Fruit fly (Drosophila melanogaster) whole organism, embryonic: ENCODE measurements around the gene Elo68alpha.

ENCODE experiments used
- Ada2b ChIP-seq: fragments of 200-800 bp; sonication (Bioruptor generic); IDR thresholded peaks from 2 replicates; pipeline ENCODE4 v1.3.6; 2022; ENCODE audit warnings: missing biosample characterization, missing genetic modification characterization
- Atf-2 ChIP-seq: fragments of 200-800 bp; sonication (Bioruptor generic); optimal IDR thresholded peaks from 2 replicates; lab custom pipeline; 2016; ENCODE audit warnings: missing biosample characterization, missing genetic modification characterization
- Bdp1 ChIP-seq: fragments of 200-800 bp; sonication (Bioruptor generic); optimal IDR thresholded peaks from 3 replicates; lab custom pipeline; 2016; ENCODE audit warnings: missing biosample characterization, missing genetic modification characterization
- BtbVII ChIP-seq: fragments of 200-800 bp; sonication (Bioruptor generic); optimal IDR thresholded peaks from 3 replicates; lab custom pipeline; 2017; ENCODE audit warnings: missing biosample characterization, mild to moderate bottlenecking, missing genetic modification characterization
- CG10462 ChIP-seq: fragments of 200-800 bp; sonication (Bioruptor generic); optimal IDR thresholded peaks from 2 replicates; lab custom pipeline; 2016; ENCODE audit warnings: missing biosample characterization, missing genetic modification characterization
- CG10979 ChIP-seq: fragments of 200-800 bp; sonication (Bioruptor generic); optimal IDR thresholded peaks from 2 replicates; lab custom pipeline; 2018; ENCODE audit warnings: missing biosample characterization, mild to moderate bottlenecking, missing genetic modification characterization, moderate library complexity
- CG12155 ChIP-seq: fragments of 200-800 bp; sonication (Bioruptor generic); optimal IDR thresholded peaks from 3 replicates; lab custom pipeline; 2016; ENCODE audit warnings: missing biosample characterization, missing genetic modification characterization
- CG13287 ChIP-seq: fragments of 200-800 bp; sonication (Bioruptor generic); IDR thresholded peaks from 2 replicates; pipeline ENCODE4 v1.3.6; 2022; ENCODE audit warnings: missing biosample characterization, missing genetic modification characterization; ENCODE audit not compliant: partially characterized antibody
- CG14710 ChIP-seq: fragments of 200-800 bp; sonication (Bioruptor generic); optimal IDR thresholded peaks from 3 replicates; lab custom pipeline; 2019; ENCODE audit warnings: missing biosample characterization, mild to moderate bottlenecking, missing genetic modification characterization, moderate library complexity
- CG15073 ChIP-seq: fragments of 200-800 bp; sonication (Bioruptor generic); optimal IDR thresholded peaks from 2 replicates; lab custom pipeline; 2016; ENCODE audit warnings: missing biosample characterization, missing genetic modification characterization
- CG17385 ChIP-seq: fragments of 200-800 bp; sonication (Bioruptor generic); optimal IDR thresholded peaks from 3 replicates; lab custom pipeline; 2018; ENCODE audit warnings: missing biosample characterization, mild to moderate bottlenecking, missing genetic modification characterization
- CG1792 ChIP-seq: fragments of 200-800 bp; sonication (Bioruptor generic); optimal IDR thresholded peaks from 2 replicates; lab custom pipeline; 2016; ENCODE audit warnings: missing biosample characterization, missing genetic modification characterization
- CG2116 ChIP-seq: fragments of 200-800 bp; sonication (Bioruptor generic); optimal IDR thresholded peaks from 3 replicates; lab custom pipeline; 2018; ENCODE audit warnings: missing biosample characterization, mild to moderate bottlenecking, missing genetic modification characterization
- CG2889 ChIP-seq: fragments of 200-800 bp; sonication (Bioruptor generic); IDR thresholded peaks from 3 replicates; pipeline ENCODE4 v1.3.6; 2022; ENCODE audit warnings: missing biosample characterization, missing genetic modification characterization
- CG31224 ChIP-seq: fragments of 200-800 bp; sonication (Bioruptor generic); IDR thresholded peaks from 2 replicates; pipeline ENCODE4 v1.3.6; 2022; ENCODE audit warnings: missing biosample characterization, missing genetic modification characterization
- CG31441 ChIP-seq: fragments of 200-800 bp; sonication (Bioruptor generic); IDR thresholded peaks from 2 replicates; pipeline ENCODE4 v1.3.6; 2022; ENCODE audit warnings: missing biosample characterization, missing genetic modification characterization
- CG42726 ChIP-seq: fragments of 200-800 bp; sonication (Bioruptor generic); IDR thresholded peaks from 2 replicates; pipeline ENCODE4 v1.3.6; 2022; ENCODE audit warnings: missing biosample characterization, missing genetic modification characterization; ENCODE audit not compliant: partially characterized antibody
- CG6791 ChIP-seq: fragments of 200-800 bp; sonication (Bioruptor generic); IDR thresholded peaks from 3 replicates; pipeline ENCODE4 v1.3.6; 2022; ENCODE audit warnings: missing biosample characterization, missing genetic modification characterization; ENCODE audit not compliant: partially characterized antibody
- CG8089 ChIP-seq: fragments of 200-800 bp; sonication (Bioruptor generic); optimal IDR thresholded peaks from 3 replicates; lab custom pipeline; 2016; ENCODE audit warnings: missing biosample characterization, missing genetic modification characterization
- CG9437 ChIP-seq: fragments of 200-800 bp; sonication (Bioruptor generic); optimal IDR thresholded peaks from 2 replicates; lab custom pipeline; 2018; ENCODE audit warnings: missing biosample characterization, mild to moderate bottlenecking, missing genetic modification characterization
- CG9727 ChIP-seq: fragments of 200-800 bp; sonication (Bioruptor generic); optimal IDR thresholded peaks from 3 replicates; lab custom pipeline; 2017; ENCODE audit warnings: missing biosample characterization, mild to moderate bottlenecking, missing genetic modification characterization
- CG9932 ChIP-seq: fragments of 200-800 bp; sonication (Bioruptor generic); IDR thresholded peaks from 2 replicates; pipeline ENCODE4 v1.3.6; 2022; ENCODE audit warnings: missing biosample characterization, missing genetic modification characterization
- Dad ChIP-seq: fragments of 200-800 bp; sonication (Bioruptor generic); optimal IDR thresholded peaks from 3 replicates; lab custom pipeline; 2016; ENCODE audit warnings: missing biosample characterization, missing genetic modification characterization
- Doc2 ChIP-seq: fragments of 200-800 bp; sonication (Bioruptor generic); IDR thresholded peaks from 2 replicates; pipeline ENCODE4 v1.3.6; 2022; ENCODE audit warnings: missing biosample characterization, missing genetic modification characterization
- Gug ChIP-seq: fragments of 200-800 bp; sonication (Bioruptor generic); IDR thresholded peaks from 4 replicates; pipeline ENCODE4 v1.3.6; 2022; ENCODE audit warnings: missing biosample characterization, missing genetic modification characterization
- HLHmδ ChIP-seq: fragments of 200-800 bp; sonication (Bioruptor generic); optimal IDR thresholded peaks from 2 replicates; lab custom pipeline; 2018; ENCODE audit warnings: missing biosample characterization, mild to moderate bottlenecking, missing genetic modification characterization, moderate library complexity
- HmgD ChIP-seq: fragments of 200-800 bp; sonication (Bioruptor generic); optimal IDR thresholded peaks from 3 replicates; lab custom pipeline; 2016; ENCODE audit warnings: missing biosample characterization, missing genetic modification characterization
- Hmx ChIP-seq: fragments of 200-800 bp; sonication (Bioruptor generic); optimal IDR thresholded peaks from 2 replicates; lab custom pipeline; 2016; ENCODE audit warnings: missing biosample characterization, missing genetic modification characterization
- Hr78 ChIP-seq, 2 experiments: fragments of 200-800 bp in 1 of 2; fragments of >200 bp in 1 of 2; sonication (Bioruptor generic) in 1 of 2; optimal IDR thresholded peaks; 2 replicates each; lab custom pipeline; 2017 to 2019; ENCODE audit warnings: missing biosample characterization in 2 of 2, missing genetic modification characterization in 2 of 2, mild to moderate bottlenecking in 1 of 2, moderate library complexity in 1 of 2
- Med ChIP-seq: fragments of 200-800 bp; sonication (Bioruptor generic); peaks from one replicate; lab custom pipeline; 2016; ENCODE audit warnings: missing biosample characterization, missing genetic modification characterization, mild to moderate bottlenecking, inconsistent platforms, moderate library complexity
- Meics ChIP-seq: fragments of 200-800 bp; sonication (Bioruptor generic); optimal IDR thresholded peaks from 2 replicates; lab custom pipeline; 2017; ENCODE audit warnings: missing biosample characterization, mild to moderate bottlenecking, missing genetic modification characterization
- Nf-YB ChIP-seq: fragments of 200-800 bp; sonication (Bioruptor generic); optimal IDR thresholded peaks from 3 replicates; lab custom pipeline; 2019; ENCODE audit warnings: missing biosample characterization, mild to moderate bottlenecking, missing genetic modification characterization, moderate library complexity
- Xbp1 ChIP-seq: fragments of 200-800 bp; sonication (Bioruptor generic); optimal IDR thresholded peaks from 3 replicates; lab custom pipeline; 2016; ENCODE audit warnings: missing biosample characterization, mild to moderate bottlenecking, missing genetic modification characterization
- ac ChIP-seq: fragments of 200-800 bp; sonication (Bioruptor generic); optimal IDR thresholded peaks from 3 replicates; lab custom pipeline; 2017; ENCODE audit warnings: missing biosample characterization, mild to moderate bottlenecking, missing genetic modification characterization
- amos ChIP-seq: fragments of 200-800 bp; sonication (Bioruptor generic); IDR thresholded peaks from 2 replicates; pipeline ENCODE4 v1.3.6; 2022; ENCODE audit warnings: missing biosample characterization, missing genetic modification characterization; ENCODE audit not compliant: partially characterized antibody
- caup ChIP-seq: fragments of 200-800 bp; sonication (Bioruptor generic); optimal IDR thresholded peaks from 3 replicates; lab custom pipeline; 2017; ENCODE audit warnings: missing biosample characterization, mild to moderate bottlenecking, missing genetic modification characterization, moderate library complexity; ENCODE audit not compliant: severe bottlenecking
- danr ChIP-seq: fragments of 200-800 bp; sonication (Bioruptor generic); IDR thresholded peaks from 2 replicates; pipeline ENCODE4 v1.3.6; 2022; ENCODE audit warnings: missing biosample characterization, missing genetic modification characterization
- ewg ChIP-seq: fragments of 200-800 bp; sonication (Bioruptor generic); optimal IDR thresholded peaks from 3 replicates; lab custom pipeline; 2017; ENCODE audit warnings: mild to moderate bottlenecking, missing biosample characterization, missing genetic modification reagents, missing genetic modification characterization
- hkb ChIP-seq, 2 experiments: fragments of 200-800 bp in 1 of 2; fragments of >200 bp in 1 of 2; sonication (Bioruptor generic) in 1 of 2; IDR thresholded peaks in 1 of 2; optimal IDR thresholded peaks in 1 of 2; 2 replicates each; pipeline versions ENCODE4 v1.3.6 to Lab custom; 2017 to 2022; ENCODE audit warnings: missing biosample characterization in 1 of 2, missing genetic modification characterization in 1 of 2
- insv ChIP-seq, 2 experiments: fragments of 200-800 bp; sonication (Bioruptor generic); optimal IDR thresholded peaks; 3 replicates each; lab custom pipeline; 2016 to 2018; ENCODE audit warnings: missing biosample characterization in 2 of 2, missing genetic modification characterization in 2 of 2
- kah ChIP-seq: fragments of 200-800 bp; sonication (Bioruptor generic); optimal IDR thresholded peaks from 2 replicates; lab custom pipeline; 2018; ENCODE audit warnings: missing biosample characterization, mild to moderate bottlenecking, missing genetic modification characterization
- ken ChIP-seq: fragments of 200-800 bp; sonication (Bioruptor generic); IDR thresholded peaks from 3 replicates; pipeline ENCODE4 v1.3.6; 2022; ENCODE audit warnings: missing biosample characterization, missing genetic modification characterization
- lab ChIP-seq: fragments of 200-800 bp; sonication (Bioruptor generic); optimal IDR thresholded peaks from 3 replicates; lab custom pipeline; 2017; ENCODE audit warnings: missing biosample characterization, missing genetic modification characterization, mild to moderate bottlenecking, moderate library complexity, missing genetic modification reagents
- nerfin-1 ChIP-seq: fragments of 200-800 bp; sonication (Bioruptor generic); optimal IDR thresholded peaks from 3 replicates; lab custom pipeline; 2019; ENCODE audit warnings: missing biosample characterization, mild to moderate bottlenecking, missing genetic modification characterization, moderate library complexity
- otp ChIP-seq: fragments of 200-800 bp; sonication (Bioruptor generic); IDR thresholded peaks from 3 replicates; pipeline ENCODE4, ENCODE4 v1.3.6; 2022; ENCODE audit warnings: missing biosample characterization, missing genetic modification characterization
- pnt ChIP-seq: fragments of 200-800 bp; sonication (Bioruptor generic); optimal IDR thresholded peaks from 3 replicates; lab custom pipeline; 2016; ENCODE audit warnings: missing biosample characterization, missing genetic modification characterization
- pum ChIP-seq: fragments of 200-800 bp; sonication (Bioruptor generic); optimal IDR thresholded peaks from 2 replicates; lab custom pipeline; 2016; ENCODE audit warnings: missing biosample characterization, missing genetic modification characterization
- ro ChIP-seq: fragments of 200-800 bp; sonication (Bioruptor generic); IDR thresholded peaks from 2 replicates; pipeline ENCODE4 v1.3.6; 2022; ENCODE audit warnings: missing biosample characterization, missing genetic modification characterization

Gene Elo68alpha

DNA sequence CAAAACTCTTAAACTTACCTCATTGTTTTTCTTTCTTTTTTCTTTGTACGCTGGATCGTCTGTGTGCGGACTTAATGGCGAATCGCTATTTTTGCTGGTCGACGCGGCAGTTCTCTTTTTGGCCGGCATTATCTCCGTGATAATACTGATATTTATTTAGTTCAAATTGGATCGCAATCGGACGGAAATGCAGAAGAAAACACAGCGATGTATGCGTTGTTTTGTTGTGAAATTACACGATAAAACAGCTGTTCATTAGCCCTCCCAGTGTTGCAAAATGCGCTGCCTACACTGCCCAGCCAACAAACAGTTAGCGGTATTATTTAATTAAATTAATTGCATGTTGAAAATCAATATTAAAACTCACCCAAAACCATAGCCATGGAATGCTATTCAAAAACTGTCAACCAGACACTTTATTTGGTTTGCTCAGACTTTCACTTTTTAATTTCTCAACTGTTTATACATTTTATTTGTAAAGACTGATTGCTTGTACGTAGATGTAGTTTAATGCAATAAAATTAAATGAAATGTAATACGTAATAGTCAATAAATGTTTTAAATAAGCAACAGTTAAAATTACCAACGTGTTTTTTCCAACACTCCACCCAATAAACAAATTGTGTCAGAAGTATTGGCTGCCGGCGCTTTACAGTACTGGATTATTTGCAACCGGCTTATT lies 4.7 kb downstream of the Elo68alpha start, which contains the start of the genes Irbp18 and APP-BP1 (continued):
- TF ChIP-seq pum (GFP tag; lab: Kevin White, UChicago) (peak; percentile 93), amos (no peak; the same call in 1 of the 2 replicates), CG15073 (GFP tag; lab: Kevin White, UChicago) (peak; percentile 45), CG31224 (GFP tag; lab: Robert Waterston, UW) (peak; percentile 81), CG2116 (peak; percentile 88), Nf-YB (GFP tag; lab: Kevin White, UChicago) (peak; percentile 78), CG9437 (peak; percentile 92), CG17385 (GFP tag; lab: Kevin White, UChicago) (peak; percentile 91), BtbVII (GFP tag; lab: Kevin White, UChicago) (peak; percentile 91), CG9727 (peak; percentile 96), Gug (GFP tag; lab: Robert Waterston, UW) (peak; percentile 84), caup (peak; percentile 95), Med (GFP tag; lab: Kevin White, UChicago) (peak; percentile 99), CG42726 (no peak), kah (GFP tag; lab: Kevin White, UChicago) (peak; percentile 68), Ada2b (GFP tag; lab: Robert Waterston, UW) (peak; percentile 87), CG1792 (peak; percentile 91), ro (GFP tag; lab: Robert Waterston, UW) (no peak; the same call in 1 of the 2 replicates), ewg (peak; percentile 87), CG10462 (peak; percentile 87), Xbp1 (peak; percentile 96), ac (peak; percentile 67), ken (peak; percentile 79), lab (GFP tag; lab: Kevin White, UChicago) (peak; percentile 95), CG10979 (tag; lab: Kevin White, UChicago) (peak; percentile 90), Hr78 (GFP tag; optimal IDR thresholded peaks at IDR 0.05; lab: Kevin White, UChicago) (peak in 1 of 2 experiments; percentile 54), pnt (GFP tag; lab: Kevin White, UChicago) (peak; percentile 89), CG2889 (GFP tag; lab: Robert Waterston, UW) (peak; percentile 91), Bdp1 (GFP tag; lab: Kevin White, UChicago) (peak; percentile 90), Atf-2 (GFP tag; lab: Kevin White, UChicago) (peak; percentile 92), CG13287 (GFP tag; lab: Robert Waterston, UW) (no peak), HLHmδ (no peak), CG14710 (tag; lab: Kevin White, UChicago) (peak; percentile 94), CG31441 (GFP tag; lab: Robert Waterston, UW) (peak; percentile 95), CG12155 (peak; percentile 92), CG8089 (peak; percentile 92), Meics (GFP tag; lab: Kevin White, UChicago) (peak; percentile 94), nerfin-1 (tag; lab: Kevin White, UChicago) (peak; percentile 87), insv (GFP tag; optimal IDR thresholded peaks at IDR 0.05; lab: Kevin White, UChicago) (peak in 1 of 2 experiments; percentile 74), otp (GFP tag; lab: Robert Waterston, UW) (peak; percentile 80; the same call in 2 of the 3 replicates), Dad (GFP tag; lab: Kevin White, UChicago) (peak; percentile 94), CG6791 (GFP tag; lab: Robert Waterston, UW) (no peak; the same call in 2 of the 3 replicates), danr (GFP tag; lab: Robert Waterston, UW) (peak; percentile 81), HmgD (GFP tag; lab: Kevin White, UChicago) (peak; percentile 61), CG9932 (GFP tag; lab: Robert Waterston, UW) (peak; percentile 89), hkb (optimal IDR thresholded peaks at IDR 0.05; lab: Kevin White, UChicago) (peak; percentile 50), hkb (GFP tag; IDR thresholded peaks at IDR 0.05; lab: Robert Waterston, UW) (peak; percentile 88), Doc2 (GFP tag; lab: Robert Waterston, UW) (peak; percentile 36; the same call in 1 of the 2 replicates), Hmx (GFP tag; lab: Kevin White, UChicago) (peak; percentile 93)
